Worm (Caenorhabditis elegans): ENCODE results near the gene R02D5.4.

R02D5.4 gene

ce11 chrV:14447240-14447763 lies 37.2 kb downstream of the R02D5.4 start, which contains the start of the genes dlat-1 and fntb-1:
Gene dlat-1, minus strand, starts transcription at chrV:14447290.
Gene fntb-1, plus strand, starts transcription at chrV:14447651.
- TF ChIP-seq pha-4 (tag; optimal IDR thresholded peaks at IDR 0.05) (no peak), M03D4.4 (tag; optimal IDR thresholded peaks at IDR 0.05) (no peak)

- TF ChIP-seq lin-32 (GFP tag; optimal IDR thresholded peaks at IDR 0.05) = no peak
- no peak for TF ChIP-seq unc-39 (tag; optimal IDR thresholded peaks at IDR 0.05)
- no peak for TF ChIP-seq nhr-28 (tag; optimal IDR thresholded peaks at IDR 0.05)
- TF ChIP-seq elt-3 (tag; optimal IDR thresholded peaks at IDR 0.05) = no peak
- TF ChIP-seq flh-1 (GFP tag; optimal IDR thresholded peaks at IDR 0.05) = no peak
- no peak for TF ChIP-seq lin-13 (tag; optimal IDR thresholded peaks at IDR 0.05)
- no peak for TF ChIP-seq unc-120 (tag; optimal IDR thresholded peaks at IDR 0.05; ENCODE audit: poor library complexity, severe bottlenecking)
- no peak for TF ChIP-seq nhr-12 (tag; optimal IDR thresholded peaks at IDR 0.05)
- TF ChIP-seq cnd-1 (tag; optimal IDR thresholded peaks at IDR 0.05) = no peak
Observed at ce11 chrV:14446453-14446852, 38.0 kb downstream of the R02D5.4 start.

ce11 chrV:14443471-14444015 lies 40.9 kb downstream of the R02D5.4 start:
- peak; percentile 16 for TF ChIP-seq cnd-1 (tag; optimal IDR thresholded peaks at IDR 0.05)

ce11 chrV:14440841-14441240 lies 43.6 kb downstream of the R02D5.4 start, which contains the start of gene F23B12.4:
Gene F23B12.4, plus strand, starts transcription at chrV:14441141.
- TF ChIP-seq mls-2 (tag; optimal IDR thresholded peaks at IDR 0.05) = no peak
- TF ChIP-seq bed-3 (GFP tag; optimal IDR thresholded peaks at IDR 0.05) = no peak
- TF ChIP-seq mep-1 (tag; optimal IDR thresholded peaks at IDR 0.05) = no peak
- TF ChIP-seq drap-1 (GFP tag; optimal IDR thresholded peaks at IDR 0.05) = no peak
- no peak for TF ChIP-seq ceh-43 (GFP tag; optimal IDR thresholded peaks at IDR 0.05)
- TF ChIP-seq unc-39 (tag; optimal IDR thresholded peaks at IDR 0.05) = no peak

- TF ChIP-seq zip-8 (tag; optimal IDR thresholded peaks at IDR 0.05) (no peak), ham-2 (GFP tag; optimal IDR thresholded peaks at IDR 0.05) (no peak), lin-32 (GFP tag; optimal IDR thresholded peaks at IDR 0.05) (no peak), ceh-43 (GFP tag; optimal IDR thresholded peaks at IDR 0.05) (no peak), unc-39 (tag; optimal IDR thresholded peaks at IDR 0.05) (no peak), cnd-1 (tag; optimal IDR thresholded peaks at IDR 0.05) (no peak), unc-62 (GFP tag; optimal IDR thresholded peaks at IDR 0.05) (no peak), ces-1 (GFP tag; optimal IDR thresholded peaks at IDR 0.05) (no peak), tbx-8 (GFP tag; optimal IDR thresholded peaks at IDR 0.05) (no peak), blmp-1 (tag; optimal IDR thresholded peaks at IDR 0.05) (no peak), nhr-76 (tag; optimal IDR thresholded peaks at IDR 0.05) (no peak), nhr-28 (tag; optimal IDR thresholded peaks at IDR 0.05) (no peak)
Observed at ce11 chrV:14439236-14439635, 45.2 kb downstream of the R02D5.4 start.

ce11 chrV:14438099-14438739 lies 46.3 kb downstream of the R02D5.4 start:
- TF ChIP-seq nhr-2 (tag; optimal IDR thresholded peaks at IDR 0.05) (peak; percentile 17), pha-4 (tag; optimal IDR thresholded peaks at IDR 0.05) (no peak), lin-32 (GFP tag; optimal IDR thresholded peaks at IDR 0.05) (peak; percentile 97), ztf-11 (tag; optimal IDR thresholded peaks at IDR 0.05) (no peak)

ce11 chrV:14437355-14437754 lies 47.1 kb downstream of the R02D5.4 start:
- TF ChIP-seq ceh-83 (GFP tag; optimal IDR thresholded peaks at IDR 0.05) (no peak), nhr-2 (tag; optimal IDR thresholded peaks at IDR 0.05) (peak; percentile 53), zip-8 (tag; optimal IDR thresholded peaks at IDR 0.05) (peak; percentile 51)
